Worm (Caenorhabditis elegans) whole organism, young adult: ENCODE measurements around the gene drr-1.

Experiments used
- F49E8.2 ChIP-seq: sonication (generic microtip); optimal IDR thresholded peaks from 3 replicates; lab custom pipeline; 2017; ENCODE audit warnings: missing genetic modification characterization, mild to moderate bottlenecking, missing compliant biosample characterization, antibody characterized with exemption, moderate library complexity; ENCODE audit not compliant: insufficient read depth
- F52B5.7 ChIP-seq: sonication (generic microtip); optimal IDR thresholded peaks from 2 replicates; lab custom pipeline; 2016; ENCODE audit warnings: mild to moderate bottlenecking, missing genetic modification characterization, missing compliant biosample characterization
- F57A8.1 ChIP-seq: fragments of 200-800 bp; sonication (Bioruptor generic); optimal IDR thresholded peaks from 2 replicates; lab custom pipeline; 2018; ENCODE audit warnings: mild to moderate bottlenecking, missing genetic modification characterization, moderate library complexity, missing compliant biosample characterization
- F57C9.4 ChIP-seq: sonication (generic microtip); optimal IDR thresholded peaks from 2 replicates; lab custom pipeline; 2017; ENCODE audit warnings: mild to moderate bottlenecking, missing genetic modification characterization, missing compliant biosample characterization
- K12H6.12 ChIP-seq: fragments of 200-800 bp; sonication (Bioruptor generic); optimal IDR thresholded peaks from 2 replicates; lab custom pipeline; 2018; ENCODE audit warnings: mild to moderate bottlenecking, missing genetic modification characterization, missing compliant biosample characterization
- Y79H2A.3 ChIP-seq: fragments of 200-800 bp; sonication (Bioruptor generic); conservative IDR thresholded peaks from 2 replicates; pipeline ENCODE4 v1.3.6; 2022; ENCODE audit warnings: missing genetic modification reagents, missing genetic modification characterization, missing compliant biosample characterization
- Y95B8A.8 ChIP-seq: fragments of 200-800 bp; sonication (Bioruptor generic); IDR thresholded peaks from 2 replicates; pipeline ENCODE4 v1.3.6; 2022; ENCODE audit warnings: missing genetic modification reagents, missing genetic modification characterization, missing compliant biosample characterization
- ama-1 ChIP-seq, 3 experiments: fragments of 150-350 bp in 1 of 3; sonication (generic microtip) in 2 of 3; optimal IDR thresholded peaks; 2 replicates each; lab custom pipeline; 2014 to 2018; ENCODE audit warnings: missing biosample characterization in 2 of 3, missing genetic modification characterization in 2 of 3, missing genetic modification reagents in 2 of 3
- atf-7 ChIP-seq: sonication (generic microtip); optimal IDR thresholded peaks from 2 replicates; lab custom pipeline; 2017; ENCODE audit warnings: mild to moderate bottlenecking, missing genetic modification characterization, missing compliant biosample characterization
- bed-2 ChIP-seq: fragments of 200-800 bp; sonication (Bioruptor generic); IDR thresholded peaks from 2 replicates; pipeline ENCODE4 v1.3.6; 2022; ENCODE audit warnings: missing genetic modification reagents, missing genetic modification characterization, missing compliant biosample characterization
- ceh-100 ChIP-seq: fragments of 200-800 bp; sonication (Bioruptor generic); IDR thresholded peaks from 2 replicates; pipeline ENCODE4 v1.3.6; 2022; ENCODE audit warnings: missing genetic modification reagents, missing genetic modification characterization, missing compliant biosample characterization
- dox-1 ChIP-seq: fragments of 200-800 bp; sonication (Bioruptor generic); IDR thresholded peaks from 2 replicates; pipeline ENCODE4 v1.3.6; 2022; ENCODE audit warnings: missing genetic modification reagents, missing genetic modification characterization, missing compliant biosample characterization
- egrh-3 ChIP-seq: fragments of 200-800 bp; sonication (Bioruptor generic); IDR thresholded peaks from 2 replicates; pipeline ENCODE4 v1.3.6; 2022; ENCODE audit warnings: missing genetic modification reagents, missing genetic modification characterization, missing compliant biosample characterization
- hlh-26 ChIP-seq: fragments of 200-800 bp; sonication (Bioruptor generic); conservative IDR thresholded peaks from 2 replicates; pipeline ENCODE4 v1.3.6; 2022; ENCODE audit warnings: missing genetic modification reagents, missing genetic modification characterization, missing compliant biosample characterization
- hmg-1.2 ChIP-seq: fragments of 200-800 bp; sonication (Bioruptor generic); IDR thresholded peaks from 2 replicates; pipeline ENCODE4 v1.3.6; 2022; ENCODE audit warnings: missing genetic modification reagents, missing genetic modification characterization, missing compliant biosample characterization
- hrde-1 ChIP-seq: sonication (generic microtip); optimal IDR thresholded peaks from 2 replicates; lab custom pipeline; 2016; ENCODE audit warnings: missing genetic modification characterization, mild to moderate bottlenecking, missing compliant biosample characterization, moderate library complexity, missing genotype, missing genetic modification reagents, borderline replicate concordance
- lin-35 ChIP-seq, 3 experiments: fragments of 150-350 bp in 2 of 3; sonication (generic microtip) in 1 of 3; optimal IDR thresholded peaks; 2 replicates each; lab custom pipeline; 2014 to 2018; ENCODE audit warnings: missing biosample characterization in 3 of 3, missing genetic modification characterization in 3 of 3, missing genetic modification reagents in 3 of 3
- madf-3 ChIP-seq: fragments of 200-800 bp; sonication (Bioruptor generic); IDR thresholded peaks from 2 replicates; pipeline ENCODE4 v1.3.6; 2022; ENCODE audit warnings: missing genetic modification reagents, missing genetic modification characterization, missing compliant biosample characterization
- madf-8 ChIP-seq: fragments of 200-800 bp; sonication (Bioruptor generic); conservative IDR thresholded peaks from 2 replicates; pipeline ENCODE4 v1.3.6; 2022; ENCODE audit warnings: missing genetic modification reagents, missing genetic modification characterization, missing compliant biosample characterization
- mel-28 ChIP-seq: sonication (generic microtip); optimal IDR thresholded peaks from 2 replicates; lab custom pipeline; 2016; ENCODE audit warnings: borderline replicate concordance, mild to moderate bottlenecking, missing genetic modification characterization, missing compliant biosample characterization
- nhr-80 ChIP-seq: sonication (generic microtip); optimal IDR thresholded peaks from 2 replicates; lab custom pipeline; 2016; ENCODE audit warnings: missing genetic modification characterization, missing compliant biosample characterization
- rec-8 ChIP-seq, 2 experiments: sonication (generic microtip); optimal IDR thresholded peaks; 2 replicates each; lab custom pipeline; 2016; ENCODE audit warnings: mild to moderate bottlenecking in 2 of 2, missing genetic modification characterization in 2 of 2, missing genetic modification reagents in 2 of 2, missing genotype in 2 of 2, missing biosample characterization in 1 of 2, missing compliant biosample characterization in 1 of 2, moderate library complexity in 1 of 2
- rpc-1 ChIP-seq, 2 experiments: fragments of 150-350 bp in 1 of 2; sonication (generic microtip) in 1 of 2; optimal IDR thresholded peaks; 2 replicates each; lab custom pipeline; 2014 to 2018; ENCODE audit warnings: missing biosample characterization in 1 of 2, missing genetic modification characterization in 1 of 2, missing genetic modification reagents in 1 of 2, missing genotype in 1 of 2
- sdz-38 ChIP-seq: sonication (generic microtip); optimal IDR thresholded peaks from 2 replicates; lab custom pipeline; 2016; ENCODE audit warnings: missing genotype, missing genetic modification characterization, missing compliant biosample characterization
- snpc-1.1 ChIP-seq: sonication (generic microtip); optimal IDR thresholded peaks from 2 replicates; lab custom pipeline; 2017; ENCODE audit warnings: missing genetic modification characterization, mild to moderate bottlenecking, missing compliant biosample characterization, antibody characterized with exemption, moderate library complexity, missing genotype, missing genetic modification reagents; ENCODE audit not compliant: insufficient read depth
- tbp1 ChIP-seq: fragments of 200-800 bp; sonication (Bioruptor generic); optimal IDR thresholded peaks from 2 replicates; lab custom pipeline; 2018; ENCODE audit warnings: mild to moderate bottlenecking, missing genetic modification characterization, missing compliant biosample characterization
- unc-62 ChIP-seq: fragments of 150-350 bp; optimal IDR thresholded peaks from 2 replicates; lab custom pipeline; 2014; ENCODE audit warnings: missing biosample characterization, missing genetic modification reagents, missing genetic modification characterization
- zfh-2 ChIP-seq: fragments of 200-800 bp; sonication (Bioruptor generic); conservative IDR thresholded peaks from 2 replicates; pipeline ENCODE4 v1.3.6; 2022; ENCODE audit warnings: missing genetic modification reagents, missing genetic modification characterization, missing compliant biosample characterization
- ztf-22 ChIP-seq: fragments of 200-800 bp; sonication (Bioruptor generic); optimal IDR thresholded peaks from 2 replicates; lab custom pipeline; 2018; ENCODE audit warnings: mild to moderate bottlenecking, missing genetic modification characterization, moderate library complexity, missing compliant biosample characterization

Gene drr-1

DNA sequence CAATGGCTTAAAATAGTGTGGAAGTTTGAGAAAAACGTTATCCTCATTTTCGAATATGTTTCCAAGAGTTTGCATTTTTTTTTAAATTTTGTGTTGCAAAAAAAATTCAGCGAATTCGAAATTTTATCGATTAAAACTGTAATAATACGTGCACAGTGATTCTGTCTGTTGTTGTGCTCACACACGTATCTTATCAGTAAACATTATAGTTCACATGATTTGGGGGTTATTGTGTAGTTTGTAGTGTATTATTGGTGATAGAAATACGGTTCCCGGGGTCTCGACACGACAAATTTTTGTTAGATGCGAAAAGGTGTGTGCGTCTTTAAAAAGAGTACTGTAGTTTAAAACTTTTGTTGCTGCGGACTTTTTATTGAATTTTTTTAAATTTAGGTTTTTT, at the start of gene drr-1:
drr-1 (minus strand) TSS at position 183 of the 400 bp plus-strand sequence.
- TF ChIP-seq madf-3 (no peak), nhr-80 (tag; lab: Kevin White, UChicago) (peak; percentile 38)
- TF ChIP-seq, all 124 proteins: peak for 1

DNA sequence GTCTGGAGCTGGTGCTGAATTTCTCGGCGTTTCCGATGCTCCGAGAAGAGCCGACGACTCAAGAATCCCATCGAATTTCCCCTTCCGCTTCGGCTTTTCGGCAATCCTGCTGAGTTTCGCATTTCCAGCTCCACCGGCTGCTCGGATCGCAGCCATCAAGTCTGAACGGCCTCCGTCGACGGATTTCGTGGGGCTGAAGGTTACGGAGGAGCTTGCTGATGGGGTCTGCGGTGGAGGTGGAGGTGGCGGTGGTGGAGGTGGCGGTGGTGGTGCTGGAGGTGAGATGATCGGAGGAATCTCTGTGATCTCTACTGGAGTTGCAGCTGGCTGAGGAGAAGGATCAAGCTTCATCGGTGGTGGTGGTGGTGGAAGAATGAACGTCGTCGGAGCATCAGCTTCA, 47.3 kb upstream of the drr-1 start:
- TF ChIP-seq ceh-100 (GFP tag; lab: Robert Waterston, UW) = no peak
- TF ChIP-seq hrde-1 = no peak
- TF ChIP-seq F52B5.7 (tag; lab: Kevin White, UChicago) = no peak
- no peak for TF ChIP-seq F57A8.1 (GFP tag; lab: Kevin White, UChicago)
- no peak for TF ChIP-seq bed-2 (GFP tag; lab: Robert Waterston, UW)
- no peak for TF ChIP-seq Y95B8A.8 (GFP tag; lab: Robert Waterston, UW)
- TF ChIP-seq egrh-3 (GFP tag; lab: Robert Waterston, UW) = peak; percentile 88
- no peak for TF ChIP-seq rec-8 (tag; optimal IDR thresholded peaks at IDR 0.05; lab: Kevin White, UChicago)
- TF ChIP-seq zfh-2 = peak; percentile 93
- TF ChIP-seq tbp1 (GFP tag; lab: Kevin White, UChicago) = no peak
- no peak for TF ChIP-seq hmg-1.2 (GFP tag; lab: Robert Waterston, UW)
- no peak for TF ChIP-seq mel-28 (tag; lab: Kevin White, UChicago)

DNA sequence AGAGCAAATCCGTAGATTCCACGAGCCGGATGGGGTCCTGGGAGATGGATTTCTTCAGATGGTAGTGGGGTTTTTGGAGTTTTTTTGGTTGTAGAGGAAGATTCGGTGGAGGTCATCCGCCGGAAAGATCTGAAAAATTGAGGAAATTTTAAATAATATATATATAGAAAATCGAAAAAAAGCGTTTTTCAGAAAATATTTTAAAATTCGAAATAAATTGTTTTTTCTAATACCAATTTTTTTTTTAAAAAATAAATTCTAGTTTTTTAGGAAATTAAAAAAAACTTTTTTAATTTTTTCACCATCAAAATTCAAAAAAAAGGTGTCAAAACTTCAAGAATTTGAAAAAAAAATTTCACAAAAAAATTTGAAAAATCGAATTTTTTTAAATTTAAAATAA, 45.3 kb upstream of the drr-1 start, which contains the start of the genes noa-1 and Y48E1B.17:
noa-1 (minus strand) TSS at position 101 of the 400 bp plus-strand sequence.
Y48E1B.17 (minus strand) TSS at position 129 of the 400 bp plus-strand sequence.
- TF ChIP-seq atf-7 (no peak), unc-62 (GFP tag; lab: Kevin White, UChicago) (no peak), rpc-1 (optimal IDR thresholded peaks at IDR 0.05; lab: Kevin White, UChicago) (no peak), rpc-1 (tag; optimal IDR thresholded peaks at IDR 0.05; lab: Kevin White, UChicago) (no peak), ztf-22 (no peak), K12H6.12 (tag; lab: Kevin White, UChicago) (no peak), ceh-100 (GFP tag; lab: Robert Waterston, UW) (no peak), ama-1 (optimal IDR thresholded peaks at IDR 0.05; lab: Kevin White, UChicago) (no peak), ama-1 (GFP tag; optimal IDR thresholded peaks at IDR 0.05; lab: Kevin White, UChicago) (no peak), hlh-26 (GFP tag; lab: Robert Waterston, UW) (no peak), snpc-1.1 (tag; lab: Kevin White, UChicago) (no peak), sdz-38 (tag; lab: Kevin White, UChicago) (no peak), dox-1 (no peak), Y79H2A.3 (GFP tag; lab: Robert Waterston, UW) (no peak), F49E8.2 (tag; lab: Kevin White, UChicago) (no peak)
- TF ChIP-seq, all 124 proteins: peak for 0

DNA sequence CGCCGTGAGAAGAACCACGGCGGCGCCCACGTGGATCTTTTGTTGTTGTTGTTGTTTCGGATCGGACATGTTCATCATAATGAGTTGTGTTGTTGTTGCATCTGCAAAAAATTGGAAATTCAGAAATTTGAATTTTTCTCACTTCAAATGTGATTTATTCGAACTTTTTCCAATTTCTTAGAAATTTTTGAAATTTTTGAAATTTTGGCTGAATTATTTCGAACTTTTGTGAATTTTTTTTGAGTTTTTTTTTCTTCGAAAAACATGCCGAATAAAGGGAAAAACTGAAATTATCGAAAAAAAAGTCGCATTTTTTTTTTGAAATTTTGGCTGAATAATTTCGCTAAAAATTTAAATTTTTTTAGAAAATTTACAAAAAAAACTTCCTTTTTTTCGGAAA, 35.4 kb upstream of the drr-1 start, which contains the start of gene snx-14:
snx-14 (minus strand) TSS at position 101 of the 400 bp plus-strand sequence.
- TF ChIP-seq lin-35 (GFP tag; optimal IDR thresholded peaks at IDR 0.05; lab: Kevin White, UChicago) = no peak

DNA sequence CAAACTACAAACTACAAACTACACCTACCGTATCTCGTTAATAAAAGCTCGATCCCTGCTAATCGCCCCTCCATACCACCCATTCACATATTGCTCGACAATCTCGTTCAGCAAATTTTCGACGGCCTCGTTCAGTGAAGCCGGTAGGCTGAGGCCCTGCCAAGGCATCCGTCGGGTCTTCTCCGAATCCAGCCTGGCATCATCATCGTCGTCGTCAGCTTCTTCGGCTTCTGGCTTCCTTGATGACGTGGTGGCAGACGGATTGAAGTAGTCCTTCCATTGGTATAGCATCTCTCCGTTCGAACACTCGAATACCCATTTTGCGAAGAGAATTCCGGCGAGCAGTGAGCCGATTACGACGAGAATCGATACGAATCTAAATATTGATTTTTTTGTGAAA, 35.0 kb upstream of the drr-1 start:
- no peak for TF ChIP-seq madf-8
- TF ChIP-seq zfh-2 = peak; percentile 63; the same call in 1 of the 2 replicates

DNA sequence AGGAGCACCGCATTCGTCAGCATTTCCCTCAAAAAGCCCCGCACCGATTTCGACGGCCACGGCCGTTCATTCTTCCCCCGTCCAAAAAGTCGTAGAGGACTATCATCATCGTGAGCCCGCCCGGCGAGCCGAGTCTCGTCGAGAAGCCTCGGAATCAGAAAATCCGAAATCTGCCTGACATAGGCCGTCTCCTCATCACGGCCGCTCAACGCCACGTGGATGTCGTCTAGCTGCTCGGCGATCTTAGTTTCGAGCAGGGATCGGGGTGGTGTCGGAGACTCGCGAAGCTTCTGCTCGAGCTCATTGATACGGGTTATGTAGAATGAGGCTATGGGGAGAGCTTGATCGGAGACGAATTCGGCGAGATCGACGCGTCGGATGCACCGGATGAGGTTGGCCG, 33.4 kb upstream of the drr-1 start:
- TF ChIP-seq zfh-2 (peak; percentile 87), F57C9.4 (tag; lab: Kevin White, UChicago) (no peak), egrh-3 (GFP tag; lab: Robert Waterston, UW) (peak; percentile 55; the same call in 1 of the 2 replicates)
